Fruit fly (Drosophila melanogaster) whole organism, embryonic: ENCODE measurements around the gene vir-1.
A peak's percentile ranks its signal among the peaks of the same experiment; 100 is the strongest.

ENCODE experiments used
- Aef1 ChIP-seq: fragments of 200-800 bp; sonication (Bioruptor generic); IDR thresholded peaks from 3 replicates; pipeline ENCODE4 v1.3.6; 2022; ENCODE audit warnings: missing biosample characterization, missing genetic modification characterization
- Bdp1 ChIP-seq: fragments of 200-800 bp; sonication (Bioruptor generic); optimal IDR thresholded peaks from 3 replicates; lab custom pipeline; 2016; ENCODE audit warnings: missing biosample characterization, missing genetic modification characterization
- Blimp-1 ChIP-seq: fragments of 200-800 bp; sonication (Bioruptor generic); optimal IDR thresholded peaks from 3 replicates; lab custom pipeline; 2018; ENCODE audit warnings: missing biosample characterization, missing genetic modification characterization, mild to moderate bottlenecking, moderate library complexity, missing genetic modification reagents
- CG10147 ChIP-seq: fragments of 200-800 bp; sonication (Bioruptor generic); optimal IDR thresholded peaks from 2 replicates; lab custom pipeline; 2019; ENCODE audit warnings: missing biosample characterization, mild to moderate bottlenecking, missing genetic modification characterization, moderate library complexity
- CG10209 ChIP-seq: fragments of 200-800 bp; sonication (Bioruptor generic); optimal IDR thresholded peaks from 3 replicates; lab custom pipeline; 2017; ENCODE audit warnings: missing biosample characterization, mild to moderate bottlenecking, missing genetic modification characterization, missing genetic modification reagents
- CG10543 ChIP-seq: fragments of 200-800 bp; sonication (Bioruptor generic); optimal IDR thresholded peaks from 3 replicates; lab custom pipeline; 2017; ENCODE audit warnings: missing biosample characterization, mild to moderate bottlenecking, missing genetic modification characterization, moderate library complexity
- CG10565 ChIP-seq: fragments of 200-800 bp; sonication (Bioruptor generic); optimal IDR thresholded peaks from 3 replicates; lab custom pipeline; 2016; ENCODE audit warnings: missing biosample characterization, mild to moderate bottlenecking, missing genetic modification characterization
- CG10654 ChIP-seq: fragments of 200-800 bp; sonication (Bioruptor generic); optimal IDR thresholded peaks from 2 replicates; lab custom pipeline; 2016; ENCODE audit warnings: missing biosample characterization, missing genetic modification characterization
- CG11723 ChIP-seq: fragments of 200-800 bp; sonication (Bioruptor generic); optimal IDR thresholded peaks from 2 replicates; lab custom pipeline; 2017; ENCODE audit warnings: missing biosample characterization, mild to moderate bottlenecking, missing genetic modification characterization
- CG12104 ChIP-seq: fragments of 200-800 bp; sonication (Bioruptor generic); optimal IDR thresholded peaks from 3 replicates; lab custom pipeline; 2016; ENCODE audit warnings: missing biosample characterization, missing genetic modification characterization
- CG12659 ChIP-seq: fragments of 200-800 bp; sonication (Bioruptor generic); optimal IDR thresholded peaks from 3 replicates; lab custom pipeline; 2017; ENCODE audit warnings: mild to moderate bottlenecking, missing biosample characterization, missing genetic modification reagents, missing genetic modification characterization
- CG1529 ChIP-seq: fragments of 200-800 bp; sonication (Bioruptor generic); optimal IDR thresholded peaks from 3 replicates; lab custom pipeline; 2018; ENCODE audit warnings: missing biosample characterization, missing genetic modification characterization
- CG17186 ChIP-seq: fragments of 200-800 bp; sonication (Bioruptor generic); optimal IDR thresholded peaks from 3 replicates; lab custom pipeline; 2017; ENCODE audit warnings: missing biosample characterization, missing genetic modification reagents, missing genetic modification characterization
- CG17912 ChIP-seq: fragments of 200-800 bp; sonication (Bioruptor generic); optimal IDR thresholded peaks from 2 replicates; lab custom pipeline; 2018; ENCODE audit warnings: missing biosample characterization, mild to moderate bottlenecking, missing genetic modification characterization
- CG18262 ChIP-seq: fragments of 200-800 bp; optimal IDR thresholded peaks from 3 replicates; lab custom pipeline; 2019; ENCODE audit warnings: missing biosample characterization, mild to moderate bottlenecking, missing genetic modification characterization, moderate library complexity
- CG2678 ChIP-seq: fragments of 200-800 bp; sonication (Bioruptor generic); optimal IDR thresholded peaks from 3 replicates; lab custom pipeline; 2019; ENCODE audit warnings: missing biosample characterization, mild to moderate bottlenecking, missing genetic modification characterization, moderate library complexity
- CG2875 ChIP-seq: fragments of 200-800 bp; sonication (Bioruptor generic); optimal IDR thresholded peaks from 2 replicates; lab custom pipeline; 2017; ENCODE audit warnings: missing biosample characterization, mild to moderate bottlenecking, missing genetic modification characterization, missing genetic modification reagents
- CG2889 ChIP-seq: fragments of 200-800 bp; sonication (Bioruptor generic); IDR thresholded peaks from 3 replicates; pipeline ENCODE4 v1.3.6; 2022; ENCODE audit warnings: missing biosample characterization, missing genetic modification characterization
- CG32772 ChIP-seq: fragments of 200-800 bp; sonication (Bioruptor generic); IDR thresholded peaks from 2 replicates; pipeline ENCODE4 v1.3.6; 2022; ENCODE audit warnings: missing biosample characterization, missing genetic modification characterization
- CG34422 ChIP-seq: fragments of 200-800 bp; sonication (Bioruptor generic); IDR thresholded peaks from 3 replicates; pipeline ENCODE4 v1.3.6; 2022; ENCODE audit warnings: missing biosample characterization, missing genetic modification characterization
- CG5180 ChIP-seq: fragments of 200-800 bp; sonication (Bioruptor generic); optimal IDR thresholded peaks from 3 replicates; lab custom pipeline; 2017; ENCODE audit warnings: missing biosample characterization, missing genetic modification characterization, mild to moderate bottlenecking, moderate library complexity, missing genetic modification reagents
- CG6272 ChIP-seq: fragments of 200-800 bp; sonication (Bioruptor generic); IDR thresholded peaks from 2 replicates; pipeline ENCODE4 v1.3.6; 2022; ENCODE audit warnings: missing biosample characterization, missing genetic modification characterization
- CG6689 ChIP-seq: fragments of 200-800 bp; sonication (Bioruptor generic); IDR thresholded peaks from 2 replicates; pipeline ENCODE4 v1.3.6; 2022; ENCODE audit warnings: missing biosample characterization, missing genetic modification characterization
- CG6813 ChIP-seq: fragments of 200-800 bp; sonication (Bioruptor generic); optimal IDR thresholded peaks from 2 replicates; lab custom pipeline; 2017; ENCODE audit warnings: missing biosample characterization, missing genetic modification characterization, mild to moderate bottlenecking, moderate library complexity, missing genetic modification reagents
- CG7271 ChIP-seq: fragments of 200-800 bp; sonication (Bioruptor generic); optimal IDR thresholded peaks from 2 replicates; lab custom pipeline; 2018; ENCODE audit warnings: missing biosample characterization, mild to moderate bottlenecking, missing genetic modification characterization, moderate library complexity
- CG7357 ChIP-seq: fragments of 200-800 bp; sonication (Bioruptor generic); IDR thresholded peaks from 3 replicates; pipeline ENCODE4 v1.3.6; 2022; ENCODE audit warnings: missing biosample characterization, missing genetic modification characterization
- CG7987 ChIP-seq: fragments of 200-800 bp; sonication (Bioruptor generic); optimal IDR thresholded peaks from 2 replicates; lab custom pipeline; 2018; ENCODE audit warnings: missing biosample characterization, mild to moderate bottlenecking, missing genetic modification characterization, moderate library complexity
- CG9876 ChIP-seq: fragments of 200-800 bp; sonication (Bioruptor generic); optimal IDR thresholded peaks from 2 replicates; lab custom pipeline; 2016; ENCODE audit warnings: missing biosample characterization, missing genetic modification characterization
- CkIIα-i1 ChIP-seq: fragments of 200-800 bp; sonication (Bioruptor generic); IDR thresholded peaks from 2 replicates; pipeline ENCODE4 v1.3.6; 2022; ENCODE audit warnings: missing biosample characterization, missing genetic modification characterization
- Fer2 ChIP-seq: fragments of 200-800 bp; sonication (Bioruptor generic); optimal IDR thresholded peaks from 2 replicates; lab custom pipeline; 2018; ENCODE audit warnings: missing biosample characterization, mild to moderate bottlenecking, missing genetic modification characterization, moderate library complexity
- H15 ChIP-seq: fragments of 200-800 bp; sonication (Bioruptor generic); IDR thresholded peaks from 3 replicates; pipeline ENCODE4 v1.3.6; 2022; ENCODE audit warnings: missing biosample characterization, missing genetic modification characterization
- MESR4 ChIP-seq: fragments of 200-800 bp; sonication (Bioruptor generic); optimal IDR thresholded peaks from 2 replicates; lab custom pipeline; 2018; ENCODE audit warnings: missing biosample characterization, mild to moderate bottlenecking, missing genetic modification characterization, moderate library complexity
- Tbp ChIP-seq: fragments of >200 bp; optimal IDR thresholded peaks from 2 replicates; lab custom pipeline; 2018; ENCODE audit warnings: missing biosample characterization, missing genetic modification characterization
- ac ChIP-seq: fragments of 200-800 bp; sonication (Bioruptor generic); optimal IDR thresholded peaks from 3 replicates; lab custom pipeline; 2017; ENCODE audit warnings: missing biosample characterization, mild to moderate bottlenecking, missing genetic modification characterization
- ap ChIP-seq: fragments of 200-800 bp; sonication (Bioruptor generic); IDR thresholded peaks from 2 replicates; pipeline ENCODE4 v1.3.6; 2022; ENCODE audit warnings: missing biosample characterization, missing genetic modification characterization
- bigmax ChIP-seq: fragments of 200-800 bp; sonication (Bioruptor generic); optimal IDR thresholded peaks from 2 replicates; lab custom pipeline; 2018; ENCODE audit warnings: missing biosample characterization, mild to moderate bottlenecking, missing genetic modification characterization
- chinmo ChIP-seq: fragments of 200-800 bp; sonication (Bioruptor generic); IDR thresholded peaks from 4 replicates; pipeline ENCODE4 v1.3.6; 2022; ENCODE audit warnings: missing biosample characterization, missing genetic modification characterization; ENCODE audit not compliant: partially characterized antibody
- crol ChIP-seq: fragments of 200-800 bp; sonication (Bioruptor generic); IDR thresholded peaks from 2 replicates; pipeline ENCODE4 v1.3.6; 2022; ENCODE audit warnings: missing biosample characterization, missing genetic modification characterization
- cwo ChIP-seq: fragments of 200-800 bp; sonication (Bioruptor generic); optimal IDR thresholded peaks from 3 replicates; lab custom pipeline; 2017; ENCODE audit warnings: missing biosample characterization, missing genetic modification characterization, mild to moderate bottlenecking, moderate library complexity, missing genetic modification reagents
- da ChIP-seq: fragments of 200-800 bp; sonication (Bioruptor generic); optimal IDR thresholded peaks from 2 replicates; lab custom pipeline; 2016; ENCODE audit warnings: missing biosample characterization, missing genetic modification characterization
- dimm ChIP-seq: fragments of 200-800 bp; sonication (Bioruptor generic); IDR thresholded peaks from 2 replicates; pipeline ENCODE4 v1.3.6; 2022; ENCODE audit warnings: missing biosample characterization, missing genetic modification characterization
- hb ChIP-seq: fragments of 200-800 bp; sonication (Bioruptor generic); IDR thresholded peaks from 3 replicates; pipeline ENCODE4 v1.3.6; 2022; ENCODE audit warnings: missing biosample characterization, missing genetic modification characterization; ENCODE audit not compliant: partially characterized antibody
- lilli ChIP-seq: fragments of 200-800 bp; sonication (Bioruptor generic); optimal IDR thresholded peaks from 3 replicates; lab custom pipeline; 2016; ENCODE audit warnings: missing biosample characterization, missing genetic modification characterization
- luna ChIP-seq: fragments of 200-800 bp; sonication (Bioruptor generic); optimal IDR thresholded peaks from 2 replicates; lab custom pipeline; 2016; ENCODE audit warnings: missing biosample characterization, missing genetic modification characterization
- nom ChIP-seq: fragments of 200-800 bp; sonication (Bioruptor generic); optimal IDR thresholded peaks from 2 replicates; lab custom pipeline; 2017; ENCODE audit warnings: missing biosample characterization, missing genetic modification characterization, mild to moderate bottlenecking, moderate library complexity, missing genetic modification reagents
- ranshi ChIP-seq: fragments of 200-800 bp; sonication (Bioruptor generic); IDR thresholded peaks from 2 replicates; pipeline ENCODE4 v1.3.6; 2022; ENCODE audit warnings: missing biosample characterization, missing genetic modification characterization
- scrt ChIP-seq: fragments of 200-800 bp; sonication (Bioruptor generic); optimal IDR thresholded peaks from 2 replicates; lab custom pipeline; 2018; ENCODE audit warnings: missing biosample characterization, mild to moderate bottlenecking, missing genetic modification characterization, moderate library complexity
- stwl ChIP-seq: fragments of 200-800 bp; sonication (Bioruptor generic); optimal IDR thresholded peaks from 3 replicates; lab custom pipeline; 2018; ENCODE audit warnings: missing biosample characterization, mild to moderate bottlenecking, missing genetic modification characterization, moderate library complexity

The vir-1 gene

dm6 chr2L:12433712-12434534, 10.7 kb upstream of the vir-1 start, which contains the start of gene eRF3 (continued):
- TF ChIP-seq bigmax (GFP tag; lab: Kevin White, UChicago) (peak; percentile 91), CG32772 (GFP tag; lab: Robert Waterston, UW) (peak; percentile 79), Fer2 (tag; lab: Kevin White, UChicago) (peak; percentile 68), crol (GFP tag; lab: Robert Waterston, UW) (no peak), CG10565 (GFP tag; lab: Kevin White, UChicago) (no peak), H15 (GFP tag; lab: Robert Waterston, UW) (peak; percentile 43; the same call in 1 of the 3 replicates), ranshi (peak; percentile 76; the same call in 1 of the 2 replicates), CG10209 (peak; percentile 79), CG2889 (GFP tag; lab: Robert Waterston, UW) (peak; percentile 56; the same call in 2 of the 3 replicates), Blimp-1 (peak; percentile 74), CG11723 (GFP tag; lab: Kevin White, UChicago) (peak; percentile 51), CG12659 (GFP tag; lab: Kevin White, UChicago) (peak; percentile 72), ac (GFP tag; lab: Kevin White, UChicago) (no peak), CG34422 (GFP tag; lab: Robert Waterston, UW) (peak; percentile 73; the same call in 2 of the 3 replicates), CG7271 (no peak), da (GFP tag; lab: Kevin White, UChicago) (no peak), CG10147 (GFP tag; lab: Kevin White, UChicago) (peak; percentile 63), CG5180 (GFP tag; lab: Kevin White, UChicago) (peak; percentile 31), CG17186 (GFP tag; lab: Kevin White, UChicago) (no peak), CG2678 (tag; lab: Kevin White, UChicago) (peak; percentile 90), stwl (peak; percentile 12), CG6272 (GFP tag; lab: Robert Waterston, UW) (peak; percentile 78), nom (peak; percentile 29), Aef1 (GFP tag; lab: Robert Waterston, UW) (peak; percentile 67), chinmo (GFP tag; lab: Robert Waterston, UW) (peak; percentile 80; the same call in 1 of the 4 replicates), MESR4 (peak; percentile 98), dimm (no peak; the same call in 1 of the 2 replicates), luna (no peak), CG7987 (peak; percentile 8), lilli (GFP tag; lab: Kevin White, UChicago) (peak; percentile 62), Tbp (GFP tag; lab: Kevin White, UChicago) (no peak), CG2875 (GFP tag; lab: Kevin White, UChicago) (peak; percentile 26), CG10654 (GFP tag; lab: Kevin White, UChicago) (peak; percentile 77), CG6813 (no peak), hb (GFP tag; lab: Robert Waterston, UW) (0 out of 3 replicates have a peak, but pooled peaks have one; percentile 44), CkIIα-i1 (GFP tag; lab: Robert Waterston, UW) (no peak), CG1529 (GFP tag; lab: Kevin White, UChicago) (peak; percentile 6), CG18262 (tag; lab: Kevin White, UChicago) (peak; percentile 91), CG6689 (GFP tag; lab: Robert Waterston, UW) (peak; percentile 82), ap (peak; percentile 53), CG17912 (GFP tag; lab: Kevin White, UChicago) (no peak), CG9876 (GFP tag; lab: Kevin White, UChicago) (no peak), Bdp1 (GFP tag; lab: Kevin White, UChicago) (no peak), CG12104 (GFP tag; lab: Kevin White, UChicago) (peak; percentile 85), cwo (peak; percentile 57), CG10543 (peak; percentile 70), scrt (peak; percentile 14), CG7357 (GFP tag; lab: Robert Waterston, UW) (peak; percentile 78)
